Fruit fly (Drosophila melanogaster): ENCODE results near the gene alpha-Man-IIa.

alpha-Man-IIa gene

dm6 chr3R:9460488-9461150 lies 48.3 kb downstream of the alpha-Man-IIa start, which contains the start of gene GstZ2 (continued):
- peak; percentile 72 for TF ChIP-seq z (GFP tag; IDR thresholded peaks at IDR 0.05)
- TF ChIP-seq CrebB (tag; optimal IDR thresholded peaks at IDR 0.05): no peak
- peak; percentile 4 for TF ChIP-seq zf30C (GFP tag; optimal IDR thresholded peaks at IDR 0.05)
- TF ChIP-seq CG13775 (GFP tag; optimal IDR thresholded peaks at IDR 0.05): no peak
- peak; percentile 7 for TF ChIP-seq CG16779 (GFP tag; IDR thresholded peaks at IDR 0.05)
